Worm (Caenorhabditis elegans): Measurements from ENCODE around the gene rpia-1.

ce11 chrIII:7167568-7167937 is 44.6 kb downstream of the rpia-1 start, which contains the start of gene acs-4:
- TF ChIP-seq ama-1 (optimal IDR thresholded peaks at IDR 0.05) (no peak), sdc-2 (tag; optimal IDR thresholded peaks at IDR 0.05) (no peak), hlh-8 (tag; optimal IDR thresholded peaks at IDR 0.05) (no peak), nhr-11 (tag; optimal IDR thresholded peaks at IDR 0.05) (no peak), F13H6.1 (tag; optimal IDR thresholded peaks at IDR 0.05) (no peak), ceh-24 (tag; optimal IDR thresholded peaks at IDR 0.05) (no peak), ceh-18 (tag; optimal IDR thresholded peaks at IDR 0.05) (no peak), pax-1 (tag; optimal IDR thresholded peaks at IDR 0.05) (no peak), pat-9 (tag; optimal IDR thresholded peaks at IDR 0.05) (no peak)

All from whole organism, late embryonic.